Worm (Caenorhabditis elegans) whole organism, L4 larva: ENCODE results near the gene Y53F4B.62.

Experiments
- F44E2.7 ChIP-seq: fragments of 200-800 bp; sonication (Bioruptor generic); IDR thresholded peaks from 2 replicates; pipeline ENCODE4 v2.1.2; 2022; ENCODE audit warnings: missing genetic modification characterization, missing compliant biosample characterization
- T20F7.1 ChIP-seq: fragments of 200-800 bp; sonication (Bioruptor generic); optimal IDR thresholded peaks from 2 replicates; lab custom pipeline; 2018; ENCODE audit warnings: mild to moderate bottlenecking, missing genetic modification characterization, missing compliant biosample characterization
- Y5F2A.4 ChIP-seq: fragments of 200-800 bp; sonication (Bioruptor generic); optimal IDR thresholded peaks from 2 replicates; lab custom pipeline; 2018; ENCODE audit warnings: mild to moderate bottlenecking, missing genetic modification characterization, missing compliant biosample characterization
- Y75B8A.6 ChIP-seq: fragments of 200-800 bp; sonication (Bioruptor generic); IDR thresholded peaks from 2 replicates; pipeline ENCODE4 v1.3.6; 2022; ENCODE audit warnings: missing genetic modification reagents, missing genetic modification characterization, missing compliant biosample characterization
- ZK337.2 ChIP-seq: fragments of 200-800 bp; sonication (Bioruptor generic); IDR thresholded peaks from 2 replicates; pipeline ENCODE4 v1.3.6; 2022; ENCODE audit warnings: missing genetic modification reagents, missing genetic modification characterization, missing compliant biosample characterization
- ZK546.5 ChIP-seq, 2 experiments: sonication (generic microtip); optimal IDR thresholded peaks; 2 replicates each; lab custom pipeline; 2017; ENCODE audit warnings: missing biosample characterization in 2 of 2, missing genetic modification characterization in 2 of 2
- aha-1 ChIP-seq: fragments of 150-350 bp; peaks from one replicate; lab custom pipeline; 2014; ENCODE audit warnings: missing biosample characterization, missing genetic modification characterization
- ceh-20 ChIP-seq: fragments of 200-800 bp; sonication (Bioruptor generic); IDR thresholded peaks from 2 replicates; pipeline ENCODE4 v1.3.6; 2022; ENCODE audit warnings: missing genetic modification reagents, missing genetic modification characterization, missing compliant biosample characterization
- ceh-82 ChIP-seq: sonication (generic microtip); optimal IDR thresholded peaks from 2 replicates; lab custom pipeline; 2017; ENCODE audit warnings: missing biosample characterization, missing genetic modification characterization
- cey-2 ChIP-seq: sonication (generic microtip); optimal IDR thresholded peaks from 3 replicates; lab custom pipeline; 2017; ENCODE audit warnings: missing genetic modification characterization, mild to moderate bottlenecking, missing compliant biosample characterization, antibody characterized with exemption, borderline replicate concordance; ENCODE audit not compliant: insufficient read depth
- ctbp-1 ChIP-seq: fragments of 200-800 bp; sonication (Bioruptor generic); IDR thresholded peaks from 2 replicates; pipeline ENCODE4 v1.3.6; 2022; ENCODE audit warnings: missing genetic modification reagents, missing genetic modification characterization, missing compliant biosample characterization
- daf-12 ChIP-seq: fragments of 150-350 bp; optimal IDR thresholded peaks from 2 replicates; lab custom pipeline; 2014; ENCODE audit warnings: missing biosample characterization, missing genetic modification reagents, missing genetic modification characterization
- daf-16 ChIP-seq, 3 experiments: sonication (generic microtip); optimal IDR thresholded peaks; 2 replicates each; lab custom pipeline; 2016 to 2017; ENCODE audit warnings: missing genetic modification characterization in 3 of 3, missing genetic modification reagents in 3 of 3, mild to moderate bottlenecking in 2 of 3, missing compliant biosample characterization in 2 of 3, missing biosample characterization in 1 of 3, moderate library complexity in 1 of 3
- daf-8 ChIP-seq: fragments of 200-800 bp; sonication (Bioruptor generic); IDR thresholded peaks from 2 replicates; pipeline ENCODE4 v1.3.6; 2022; ENCODE audit warnings: missing genetic modification characterization, missing compliant biosample characterization
- dmd-6 ChIP-seq: fragments of 200-800 bp; sonication (Bioruptor generic); IDR thresholded peaks from 2 replicates; pipeline ENCODE4 v1.3.6; 2022; ENCODE audit warnings: missing genetic modification reagents, missing genetic modification characterization, missing compliant biosample characterization
- dmd-9 ChIP-seq: fragments of 200-800 bp; sonication (Bioruptor generic); IDR thresholded peaks from 2 replicates; pipeline ENCODE4 v1.3.6; 2022; ENCODE audit warnings: missing genetic modification reagents, missing genetic modification characterization, missing compliant biosample characterization
- duxl-1 ChIP-seq: sonication (generic microtip); optimal IDR thresholded peaks from 2 replicates; lab custom pipeline; 2016; ENCODE audit warnings: mild to moderate bottlenecking, missing genetic modification characterization, moderate library complexity, missing compliant biosample characterization; ENCODE audit not compliant: poor library complexity
- dve-1 ChIP-seq: sonication (generic microtip); optimal IDR thresholded peaks from 2 replicates; lab custom pipeline; 2017; ENCODE audit warnings: antibody characterized with exemption, mild to moderate bottlenecking, missing genetic modification characterization, missing compliant biosample characterization; ENCODE audit not compliant: insufficient read depth
- gei-8 ChIP-seq: fragments of 200-800 bp; sonication (Bioruptor generic); optimal IDR thresholded peaks from 2 replicates; lab custom pipeline; 2018; ENCODE audit warnings: mild to moderate bottlenecking, missing genetic modification characterization, missing compliant biosample characterization
- hlh-11 ChIP-seq: fragments of 200-800 bp; sonication (Bioruptor generic); optimal IDR thresholded peaks from 2 replicates; lab custom pipeline; 2018; ENCODE audit warnings: mild to moderate bottlenecking, missing genetic modification characterization, missing compliant biosample characterization
- hlh-30 ChIP-seq: sonication (generic microtip); optimal IDR thresholded peaks from 2 replicates; lab custom pipeline; 2017; ENCODE audit warnings: antibody characterized with exemption, mild to moderate bottlenecking, missing genetic modification characterization, missing compliant biosample characterization; ENCODE audit not compliant: insufficient read depth
- hmg-1.1 ChIP-seq: fragments of 200-800 bp; sonication (Bioruptor generic); IDR thresholded peaks from 2 replicates; pipeline ENCODE4 v1.3.6; 2022; ENCODE audit warnings: missing genetic modification reagents, missing genetic modification characterization, missing compliant biosample characterization
- lin-13 ChIP-seq: fragments of 150-350 bp; optimal IDR thresholded peaks from 2 replicates; lab custom pipeline; 2014; ENCODE audit warnings: missing biosample characterization, missing genetic modification reagents, missing genetic modification characterization
- lin-29 ChIP-seq: fragments of 200-800 bp; sonication (Bioruptor generic); IDR thresholded peaks from 2 replicates; pipeline ENCODE4 v1.3.6; 2022; ENCODE audit warnings: missing genetic modification reagents, missing genetic modification characterization, missing compliant biosample characterization
- lin-38 ChIP-seq: fragments of 200-800 bp; sonication (Bioruptor generic); IDR thresholded peaks from 2 replicates; pipeline ENCODE4 v1.3.6; 2022; ENCODE audit warnings: missing genetic modification reagents, missing genetic modification characterization, missing compliant biosample characterization
- lsy-2 ChIP-seq, 2 experiments: fragments of 150-350 bp in 1 of 2; sonication (generic microtip) in 1 of 2; optimal IDR thresholded peaks; 2 replicates each; lab custom pipeline; 2014 to 2017; ENCODE audit warnings: missing biosample characterization in 2 of 2, missing genetic modification characterization in 2 of 2
- mdt-29 ChIP-seq: fragments of 200-800 bp; sonication (Bioruptor generic); IDR thresholded peaks from 2 replicates; pipeline ENCODE4 v1.3.6; 2022; ENCODE audit warnings: missing genetic modification reagents, missing genetic modification characterization, missing compliant biosample characterization
- mes-2 ChIP-seq: sonication (generic microtip); optimal IDR thresholded peaks from 2 replicates; lab custom pipeline; 2016; ENCODE audit warnings: missing genotype, mild to moderate bottlenecking, missing genetic modification characterization, missing compliant biosample characterization; ENCODE audit not compliant: poor library complexity, severe bottlenecking
- nhr-11 ChIP-seq: fragments of 150-350 bp; optimal IDR thresholded peaks from 2 replicates; lab custom pipeline; 2014; ENCODE audit warnings: missing biosample characterization, missing genetic modification characterization
- nhr-28 ChIP-seq: fragments of 150-350 bp; optimal IDR thresholded peaks from 2 replicates; lab custom pipeline; 2014; ENCODE audit warnings: missing biosample characterization, missing genetic modification characterization
- nhr-42 ChIP-seq: fragments of 200-800 bp; sonication (Bioruptor generic); IDR thresholded peaks from 2 replicates; pipeline ENCODE4 v1.3.6; 2022; ENCODE audit warnings: missing genetic modification characterization, missing compliant biosample characterization
- nhr-48 ChIP-seq: sonication (generic microtip); optimal IDR thresholded peaks from 2 replicates; lab custom pipeline; 2016; ENCODE audit warnings: mild to moderate bottlenecking, missing genetic modification characterization, missing compliant biosample characterization
- nhr-6 ChIP-seq: fragments of 150-350 bp; optimal IDR thresholded peaks from 2 replicates; lab custom pipeline; 2014; ENCODE audit warnings: missing biosample characterization, missing genetic modification characterization
- set-16 ChIP-seq: fragments of 200-800 bp; sonication (Bioruptor generic); IDR thresholded peaks from 2 replicates; pipeline ENCODE4 v1.3.6; 2022; ENCODE audit warnings: missing genetic modification reagents, missing genetic modification characterization, missing compliant biosample characterization
- spr-3 ChIP-seq: fragments of 200-800 bp; sonication (Bioruptor generic); optimal IDR thresholded peaks from 2 replicates; lab custom pipeline; 2018; ENCODE audit warnings: mild to moderate bottlenecking, missing genetic modification characterization, missing compliant biosample characterization
- unc-130 ChIP-seq: sonication (generic microtip); optimal IDR thresholded peaks from 2 replicates; lab custom pipeline; 2016; ENCODE audit warnings: missing genetic modification reagents, missing genetic modification characterization, missing compliant biosample characterization
- zfp-2 ChIP-seq: sonication (generic microtip); optimal IDR thresholded peaks from 2 replicates; lab custom pipeline; 2016; ENCODE audit warnings: mild to moderate bottlenecking, missing genetic modification characterization, missing compliant biosample characterization
- zip-11 ChIP-seq: fragments of 200-800 bp; sonication (Bioruptor generic); IDR thresholded peaks from 2 replicates; pipeline ENCODE4 v1.3.6; 2022; ENCODE audit warnings: missing genetic modification characterization, missing compliant biosample characterization
- zip-2 ChIP-seq: fragments of 150-350 bp; optimal IDR thresholded peaks from 2 replicates; lab custom pipeline; 2014; ENCODE audit warnings: missing biosample characterization, missing genetic modification characterization

The Y53F4B.62 gene

ce11 chrII:15130512-15130911, at the start of gene Y53F4B.62:
Y53F4B.62 (minus strand) TSS chrII:15130612.
- TF ChIP-seq nhr-42 (GFP tag; lab: Robert Waterston, UW) (no peak), unc-130 (no peak), Y5F2A.4 (no peak)

- TF ChIP-seq cey-2 (no peak), Y75B8A.6 (GFP tag; lab: Robert Waterston, UW) (no peak), lin-13 (GFP tag; lab: Kevin White, UChicago) (no peak), gei-8 (GFP tag; lab: Kevin White, UChicago) (no peak), duxl-1 (tag; lab: Kevin White, UChicago) (no peak), ceh-82 (tag; lab: Kevin White, UChicago) (no peak), aha-1 (tag; lab: Kevin White, UChicago) (no peak), ctbp-1 (GFP tag; lab: Robert Waterston, UW) (no peak), nhr-6 (tag; lab: Kevin White, UChicago) (no peak), dmd-9 (GFP tag; lab: Robert Waterston, UW) (no peak), daf-12 (no peak), zip-2 (tag; lab: Kevin White, UChicago) (no peak), spr-3 (no peak), daf-8 (GFP tag; lab: Robert Waterston, UW) (no peak), ceh-20 (no peak)
These were observed 48.1 kb upstream of the Y53F4B.62 start, which contains the start of gene gst-32 for ce11 chrII:15178494-15178893. gst-32 (minus strand) TSS chrII:15178594.

ce11 chrII:15175643-15176042, 45.2 kb upstream of the Y53F4B.62 start, which contains the start of gene Y53F4B.36:
Y53F4B.36 (plus strand) TSS chrII:15175943.
- TF ChIP-seq nhr-6 (tag; lab: Kevin White, UChicago) (no peak), lin-29 (no peak), T20F7.1 (no peak), zfp-2 (tag; lab: Kevin White, UChicago) (no peak), daf-8 (GFP tag; lab: Robert Waterston, UW) (no peak), lin-38 (GFP tag; lab: Robert Waterston, UW) (no peak), F44E2.7 (GFP tag; lab: Robert Waterston, UW) (no peak), cey-2 (no peak), mdt-29 (GFP tag; lab: Robert Waterston, UW) (no peak)

ce11 chrII:15174915-15175548, 44.6 kb upstream of the Y53F4B.62 start, which contains the start of gene gst-31:
gst-31 (minus strand) TSS chrII:15174965.
- TF ChIP-seq aha-1 (tag; lab: Kevin White, UChicago) (peak; percentile 70), set-16 (no peak)

ce11 chrII:15173174-15173573, 42.8 kb upstream of the Y53F4B.62 start:
- TF ChIP-seq dmd-6 (GFP tag; lab: Robert Waterston, UW) (peak; percentile 22; the same call in 1 of the 2 replicates), daf-16 (GFP tag; optimal IDR thresholded peaks at IDR 0.05; lab: Kevin White, UChicago) (no peak), daf-16 (tag; optimal IDR thresholded peaks at IDR 0.05; lab: Kevin White, UChicago) (peak; percentile 35), lsy-2 (tag; optimal IDR thresholded peaks at IDR 0.05; lab: Kevin White, UChicago) (peak in 1 of 2 experiments; percentile 21), nhr-28 (tag; lab: Kevin White, UChicago) (peak; percentile 17), nhr-6 (tag; lab: Kevin White, UChicago) (peak; percentile 3), dve-1 (peak; percentile 49), mes-2 (peak; percentile 34), ZK546.5 (tag; optimal IDR thresholded peaks at IDR 0.05; lab: Kevin White, UChicago) (no peak), nhr-11 (tag; lab: Kevin White, UChicago) (peak; percentile 18), hmg-1.1 (GFP tag; lab: Robert Waterston, UW) (0 out of 2 replicates have a peak, but pooled peaks have one; percentile 49), zip-11 (GFP tag; lab: Robert Waterston, UW) (no peak), nhr-48 (no peak), hlh-30 (tag; lab: Kevin White, UChicago) (peak; percentile 45), ZK337.2 (no peak), hlh-11 (tag; lab: Kevin White, UChicago) (peak; percentile 23)
